Fruit fly (Drosophila melanogaster) whole organism, embryonic: ENCODE results near the gene sob.

Experiments used
- Abd-B ChIP-seq: fragments of 200-800 bp; sonication (Bioruptor generic); optimal IDR thresholded peaks from 2 replicates; lab custom pipeline; 2018; ENCODE audit warnings: missing biosample characterization, mild to moderate bottlenecking, missing genetic modification characterization, moderate library complexity
- Ada2b ChIP-seq: fragments of 200-800 bp; sonication (Bioruptor generic); IDR thresholded peaks from 2 replicates; pipeline ENCODE4 v1.3.6; 2022; ENCODE audit warnings: missing biosample characterization, missing genetic modification characterization
- Atf-2 ChIP-seq: fragments of 200-800 bp; sonication (Bioruptor generic); optimal IDR thresholded peaks from 2 replicates; lab custom pipeline; 2016; ENCODE audit warnings: missing biosample characterization, missing genetic modification characterization
- Atf3 ChIP-seq: fragments of 200-800 bp; sonication (Bioruptor generic); optimal IDR thresholded peaks from 3 replicates; lab custom pipeline; 2016; ENCODE audit warnings: missing biosample characterization, missing genetic modification characterization
- C15 ChIP-seq: fragments of 200-800 bp; sonication (Bioruptor generic); IDR thresholded peaks from 3 replicates; pipeline ENCODE4 v1.3.6; 2022; ENCODE audit warnings: missing biosample characterization, missing genetic modification characterization
- CG10431 ChIP-seq: fragments of 200-800 bp; sonication (Bioruptor generic); optimal IDR thresholded peaks from 3 replicates; lab custom pipeline; 2018; ENCODE audit warnings: missing biosample characterization, mild to moderate bottlenecking, missing genetic modification characterization
- CG10654 ChIP-seq: fragments of 200-800 bp; sonication (Bioruptor generic); optimal IDR thresholded peaks from 2 replicates; lab custom pipeline; 2016; ENCODE audit warnings: missing biosample characterization, missing genetic modification characterization
- CG10979 ChIP-seq: fragments of 200-800 bp; sonication (Bioruptor generic); optimal IDR thresholded peaks from 2 replicates; lab custom pipeline; 2018; ENCODE audit warnings: missing biosample characterization, mild to moderate bottlenecking, missing genetic modification characterization, moderate library complexity
- CG11696 ChIP-seq: fragments of 200-800 bp; sonication (Bioruptor generic); IDR thresholded peaks from 2 replicates; pipeline ENCODE4 v1.3.6; 2022; ENCODE audit warnings: missing biosample characterization, missing genetic modification characterization
- CG12299 ChIP-seq: fragments of 200-800 bp; sonication (Bioruptor generic); optimal IDR thresholded peaks from 2 replicates; lab custom pipeline; 2018; ENCODE audit warnings: missing biosample characterization, mild to moderate bottlenecking, missing genetic modification characterization
- CG1233 ChIP-seq: fragments of 200-800 bp; sonication (Bioruptor generic); optimal IDR thresholded peaks from 4 replicates; lab custom pipeline; 2018; ENCODE audit warnings: missing biosample characterization, mild to moderate bottlenecking, missing genetic modification characterization
- CG12942 ChIP-seq: fragments of 200-800 bp; sonication (Bioruptor generic); optimal IDR thresholded peaks from 3 replicates; lab custom pipeline; 2016; ENCODE audit warnings: missing biosample characterization, missing genetic modification characterization
- CG14441 ChIP-seq: fragments of 200-800 bp; sonication (Bioruptor generic); IDR thresholded peaks from 2 replicates; pipeline ENCODE4 v1.3.6; 2022; ENCODE audit warnings: missing biosample characterization, missing genetic modification characterization
- CG15601 ChIP-seq: fragments of 200-800 bp; sonication (Bioruptor generic); optimal IDR thresholded peaks from 3 replicates; lab custom pipeline; 2019; ENCODE audit warnings: missing biosample characterization, mild to moderate bottlenecking, missing genetic modification characterization, moderate library complexity
- CG16813 ChIP-seq: fragments of 200-800 bp; sonication (Bioruptor generic); IDR thresholded peaks from 3 replicates; pipeline ENCODE4 v1.3.6; 2022; ENCODE audit warnings: missing biosample characterization, missing genetic modification characterization; ENCODE audit not compliant: partially characterized antibody
- CG3065 ChIP-seq: fragments of 200-800 bp; sonication (Bioruptor generic); optimal IDR thresholded peaks from 2 replicates; lab custom pipeline; 2016; ENCODE audit warnings: missing biosample characterization, missing genetic modification characterization
- CG4404 ChIP-seq: fragments of 200-800 bp; sonication (Bioruptor generic); IDR thresholded peaks from 2 replicates; pipeline ENCODE4 v1.3.6; 2022; ENCODE audit warnings: missing biosample characterization, missing genetic modification characterization
- CG4424 ChIP-seq: fragments of 200-800 bp; sonication (Bioruptor generic); optimal IDR thresholded peaks from 3 replicates; lab custom pipeline; 2016; ENCODE audit warnings: missing biosample characterization, missing genetic modification characterization
- CG6791 ChIP-seq: fragments of 200-800 bp; sonication (Bioruptor generic); IDR thresholded peaks from 3 replicates; pipeline ENCODE4 v1.3.6; 2022; ENCODE audit warnings: missing biosample characterization, missing genetic modification characterization; ENCODE audit not compliant: partially characterized antibody
- CG9797 ChIP-seq: fragments of 200-800 bp; sonication (Bioruptor generic); optimal IDR thresholded peaks from 3 replicates; lab custom pipeline; 2018; ENCODE audit warnings: missing biosample characterization, mild to moderate bottlenecking, missing genetic modification characterization
- Camta ChIP-seq: fragments of 200-800 bp; sonication (Bioruptor generic); optimal IDR thresholded peaks from 2 replicates; lab custom pipeline; 2016; ENCODE audit warnings: missing biosample characterization, missing genetic modification characterization
- Dip3 ChIP-seq: fragments of 200-800 bp; sonication (Bioruptor generic); optimal IDR thresholded peaks from 3 replicates; lab custom pipeline; 2016; ENCODE audit warnings: missing biosample characterization, missing genetic modification characterization
- Hand ChIP-seq: fragments of 200-800 bp; sonication (Bioruptor generic); optimal IDR thresholded peaks from 2 replicates; lab custom pipeline; 2017; ENCODE audit warnings: mild to moderate bottlenecking, missing biosample characterization, missing genetic modification reagents, missing genetic modification characterization
- HmgZ ChIP-seq: fragments of 200-800 bp; sonication (Bioruptor generic); optimal IDR thresholded peaks from 2 replicates; lab custom pipeline; 2018; ENCODE audit warnings: missing biosample characterization, mild to moderate bottlenecking, missing genetic modification characterization
- Hr51 ChIP-seq, 2 experiments: fragments of 200-800 bp; sonication (Bioruptor generic); optimal IDR thresholded peaks; 2 replicates in 1 of 2; 3 replicates in 1 of 2; lab custom pipeline; 2016 to 2018; ENCODE audit warnings: missing biosample characterization in 2 of 2, missing genetic modification characterization in 2 of 2, mild to moderate bottlenecking in 1 of 2, moderate library complexity in 1 of 2
- Mes4 ChIP-seq: fragments of 200-800 bp; sonication (Bioruptor generic); optimal IDR thresholded peaks from 2 replicates; lab custom pipeline; 2016; ENCODE audit warnings: missing biosample characterization, missing genetic modification characterization
- Oaz ChIP-seq: fragments of 200-800 bp; sonication (Bioruptor generic); IDR thresholded peaks from 2 replicates; pipeline ENCODE4 v1.3.6; 2022; ENCODE audit warnings: missing biosample characterization, missing genetic modification characterization
- PHDP ChIP-seq: fragments of 200-800 bp; sonication (Bioruptor generic); optimal IDR thresholded peaks from 3 replicates; lab custom pipeline; 2018; ENCODE audit warnings: missing biosample characterization, mild to moderate bottlenecking, missing genetic modification characterization, moderate library complexity
- Ravus ChIP-seq: fragments of 200-800 bp; sonication (Bioruptor generic); IDR thresholded peaks from 2 replicates; pipeline ENCODE4 v1.3.6; 2022; ENCODE audit warnings: missing biosample characterization, missing genetic modification characterization
- amos ChIP-seq: fragments of 200-800 bp; sonication (Bioruptor generic); IDR thresholded peaks from 2 replicates; pipeline ENCODE4 v1.3.6; 2022; ENCODE audit warnings: missing biosample characterization, missing genetic modification characterization; ENCODE audit not compliant: partially characterized antibody
- cg ChIP-seq: fragments of 200-800 bp; sonication (Bioruptor generic); optimal IDR thresholded peaks from 3 replicates; lab custom pipeline; 2019; ENCODE audit warnings: missing biosample characterization, mild to moderate bottlenecking, missing genetic modification characterization, moderate library complexity
- croc ChIP-seq: fragments of 200-800 bp; sonication (Bioruptor generic); conservative IDR thresholded peaks from 3 replicates; pipeline ENCODE4 v1.3.6; 2022; ENCODE audit warnings: missing biosample characterization, missing genetic modification characterization
- eyg ChIP-seq: fragments of 200-800 bp; sonication (Bioruptor generic); optimal IDR thresholded peaks from 3 replicates; lab custom pipeline; 2016; ENCODE audit warnings: missing biosample characterization, missing genetic modification characterization
- hbn ChIP-seq: fragments of 200-800 bp; sonication (Bioruptor generic); IDR thresholded peaks from 2 replicates; pipeline ENCODE4 v1.3.6; 2022; ENCODE audit warnings: missing biosample characterization, missing genetic modification characterization; ENCODE audit not compliant: partially characterized antibody
- her ChIP-seq: fragments of 200-800 bp; sonication (Bioruptor generic); optimal IDR thresholded peaks from 2 replicates; lab custom pipeline; 2016; ENCODE audit warnings: missing biosample characterization, missing genetic modification characterization
- ind ChIP-seq: fragments of 200-800 bp; sonication (Bioruptor generic); optimal IDR thresholded peaks from 3 replicates; lab custom pipeline; 2016; ENCODE audit warnings: missing biosample characterization, missing genetic modification characterization
- lilli ChIP-seq: fragments of 200-800 bp; sonication (Bioruptor generic); optimal IDR thresholded peaks from 3 replicates; lab custom pipeline; 2016; ENCODE audit warnings: missing biosample characterization, missing genetic modification characterization
- odd ChIP-seq: fragments of 200-800 bp; sonication (Bioruptor generic); optimal IDR thresholded peaks from 2 replicates; lab custom pipeline; 2017; ENCODE audit warnings: missing biosample characterization, mild to moderate bottlenecking, missing genetic modification characterization
- otp ChIP-seq: fragments of 200-800 bp; sonication (Bioruptor generic); IDR thresholded peaks from 3 replicates; pipeline ENCODE4, ENCODE4 v1.3.6; 2022; ENCODE audit warnings: missing biosample characterization, missing genetic modification characterization
- pan ChIP-seq, 4 experiments: fragments of >200 bp in 3 of 4; fragments of 200-800 bp in 1 of 4; sonication (Bioruptor generic) in 1 of 4; optimal IDR thresholded peaks in 3 of 4; IDR thresholded peaks in 1 of 4; 2 replicates each; pipeline versions ENCODE4 v1.3.6 to Lab custom; 2017 to 2022; ENCODE audit warnings: missing biosample characterization in 2 of 4, missing genetic modification characterization in 2 of 4, mixed read lengths in 1 of 4
- prd ChIP-seq, 3 experiments: fragments of >200 bp in 2 of 3; fragments of 200-800 bp in 1 of 3; sonication (Bioruptor generic) in 1 of 3; optimal IDR thresholded peaks in 2 of 3; IDR thresholded peaks in 1 of 3; 2 replicates in 2 of 3; 3 replicates in 1 of 3; pipeline versions ENCODE4 v1.3.6 to Lab custom; 2017 to 2022; ENCODE audit warnings: missing biosample characterization in 1 of 3, missing genetic modification characterization in 1 of 3
- pros ChIP-seq: fragments of 200-800 bp; sonication (Bioruptor generic); optimal IDR thresholded peaks from 3 replicates; lab custom pipeline; 2019; ENCODE audit warnings: missing biosample characterization, mild to moderate bottlenecking, missing genetic modification characterization, moderate library complexity
- sima ChIP-seq: fragments of 200-800 bp; sonication (Bioruptor generic); optimal IDR thresholded peaks from 2 replicates; lab custom pipeline; 2016; ENCODE audit warnings: missing biosample characterization, missing genetic modification characterization
- sob ChIP-seq: fragments of 200-800 bp; sonication (Bioruptor generic); IDR thresholded peaks from 2 replicates; pipeline ENCODE4 v1.3.6; 2022; ENCODE audit warnings: missing biosample characterization, missing genetic modification characterization
- sug ChIP-seq: fragments of 200-800 bp; optimal IDR thresholded peaks from 2 replicates; lab custom pipeline; 2019; ENCODE audit warnings: missing biosample characterization, mild to moderate bottlenecking, missing genetic modification characterization, moderate library complexity
- tin ChIP-seq: fragments of 200-800 bp; sonication (Bioruptor generic); optimal IDR thresholded peaks from 3 replicates; lab custom pipeline; 2016; ENCODE audit warnings: missing biosample characterization, missing genetic modification characterization
- unc-4 ChIP-seq: fragments of 200-800 bp; sonication (Bioruptor generic); IDR thresholded peaks from 2 replicates; pipeline ENCODE4 v1.3.6; 2022; ENCODE audit warnings: missing biosample characterization, missing genetic modification characterization; ENCODE audit not compliant: partially characterized antibody
- vnd ChIP-seq: fragments of 200-800 bp; sonication (Bioruptor generic); IDR thresholded peaks from 3 replicates; pipeline ENCODE4 v1.3.6; 2022; ENCODE audit warnings: missing biosample characterization, missing genetic modification characterization; ENCODE audit not compliant: partially characterized antibody
- zen2 ChIP-seq: fragments of 200-800 bp; sonication (Bioruptor generic); IDR thresholded peaks from 3 replicates; pipeline ENCODE4 v1.3.6; 2022; ENCODE audit warnings: missing biosample characterization, missing genetic modification characterization; ENCODE audit not compliant: partially characterized antibody

Gene sob

DNA sequence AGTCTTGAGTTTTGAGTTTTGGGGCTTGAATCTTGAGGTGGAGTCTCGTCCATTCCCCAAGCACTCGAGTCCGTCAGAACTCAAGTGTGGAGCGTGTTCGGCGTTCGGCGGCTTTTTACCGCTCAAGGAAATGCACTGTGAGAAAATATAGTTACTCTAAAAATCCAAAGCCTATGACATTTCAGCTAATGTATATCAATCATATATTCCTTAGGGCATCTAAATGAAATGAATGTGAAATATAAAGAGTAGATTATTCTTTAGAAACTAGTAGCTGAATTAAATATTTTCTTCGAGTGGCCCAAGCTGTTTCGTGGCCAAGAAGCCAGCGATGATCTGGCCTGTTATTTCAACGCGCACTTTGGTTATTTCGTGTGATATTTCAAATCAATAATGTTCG is 6.7 kb upstream of the sob start (continued):
- TF ChIP-seq Dip3 (GFP tag; lab: Kevin White, UChicago) (no peak), otp (GFP tag; lab: Robert Waterston, UW) (no peak), CG4424 (peak; percentile 41), Ravus (no peak; the same call in 1 of the 2 replicates), Oaz (no peak), unc-4 (GFP tag; lab: Robert Waterston, UW) (no peak), hbn (GFP tag; lab: Robert Waterston, UW) (no peak), CG16813 (GFP tag; lab: Robert Waterston, UW) (no peak), C15 (no peak), ind (GFP tag; lab: Kevin White, UChicago) (no peak), CG3065 (no peak), croc (GFP tag; lab: Robert Waterston, UW) (peak; percentile 54; the same call in 2 of the 3 replicates), CG11696 (GFP tag; lab: Robert Waterston, UW) (no peak), cg (no peak), pan (optimal IDR thresholded peaks at IDR 0.05; lab: Kevin White, UChicago) (no peak), pan (GFP tag; optimal IDR thresholded peaks at IDR 0.05 in 1 of 2, IDR thresholded peaks at IDR 0.05 in 1 of 2) (peak in 1 of 2 experiments; percentile 59), Mes4 (GFP tag; lab: Kevin White, UChicago) (no peak), CG10979 (tag; lab: Kevin White, UChicago) (peak; percentile 76), tin (GFP tag; lab: Kevin White, UChicago) (peak; percentile 56), CG10654 (GFP tag; lab: Kevin White, UChicago) (peak; percentile 17), Hr51 (GFP tag; optimal IDR thresholded peaks at IDR 0.05; lab: Kevin White, UChicago) (no peak), Ada2b (peak; percentile 48; the same call in 1 of the 2 replicates), Abd-B (no peak), CG14441 (no peak), Camta (GFP tag; lab: Kevin White, UChicago) (peak; percentile 17), PHDP (tag; lab: Kevin White, UChicago) (peak; percentile 40), prd (optimal IDR thresholded peaks at IDR 0.05; lab: Kevin White, UChicago) (no peak), prd (GFP tag; IDR thresholded peaks at IDR 0.05; lab: Robert Waterston, UW) (peak; percentile 63; the same call in 2 of the 3 replicates), Atf-2 (GFP tag; lab: Kevin White, UChicago) (no peak), CG10431 (GFP tag; lab: Kevin White, UChicago) (no peak), CG12942 (GFP tag; lab: Kevin White, UChicago) (no peak), eyg (GFP tag; lab: Kevin White, UChicago) (no peak), Hand (no peak), CG9797 (GFP tag; lab: Kevin White, UChicago) (no peak), HmgZ (tag; lab: Kevin White, UChicago) (no peak), amos (GFP tag; lab: Robert Waterston, UW) (no peak), CG1233 (peak; percentile 33), CG15601 (tag; lab: Kevin White, UChicago) (peak; percentile 52), CG12299 (tag; lab: Kevin White, UChicago) (no peak), CG6791 (GFP tag; lab: Robert Waterston, UW) (no peak), sima (no peak), CG4404 (GFP tag; lab: Robert Waterston, UW) (no peak), lilli (GFP tag; lab: Kevin White, UChicago) (peak; percentile 20), Atf3 (GFP tag; lab: Kevin White, UChicago) (no peak), sob (GFP tag; lab: Robert Waterston, UW) (peak; percentile 60; the same call in 1 of the 2 replicates), pros (GFP tag; lab: Kevin White, UChicago) (no peak), zen2 (no peak), her (GFP tag; lab: Kevin White, UChicago) (no peak), odd (peak; percentile 21), vnd (GFP tag; lab: Robert Waterston, UW) (no peak), sug (tag; lab: Kevin White, UChicago) (no peak)
